Worm (Caenorhabditis elegans): ENCODE data around the gene F36H5.4.

Gene F36H5.4

DNA sequence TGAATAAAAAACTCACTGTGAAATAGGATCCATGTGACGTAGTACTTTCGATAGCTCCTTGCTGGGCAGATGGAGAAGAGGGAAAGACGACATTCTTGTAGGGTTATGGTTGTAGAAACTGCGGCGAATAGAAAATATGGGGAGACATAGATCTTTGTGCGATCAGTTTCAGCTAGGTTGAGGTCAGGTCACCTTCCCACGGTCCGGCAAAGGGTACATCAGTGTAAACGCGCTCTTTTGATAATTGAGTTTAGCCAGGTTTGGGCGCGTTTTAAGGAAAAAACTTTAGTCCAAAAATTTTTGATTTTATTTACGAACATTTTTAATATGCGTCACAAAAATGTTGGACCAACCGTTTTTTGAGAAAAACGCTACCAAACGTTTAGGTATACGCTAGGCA is 5.6 kb upstream of the F36H5.4 start, which contains the start of gene F36H5.17:
Gene F36H5.17 (minus strand): TSS at position 101 of the 400 bp plus-strand sequence.
- TF ChIP-seq ets-5 (GFP tag; IDR thresholded peaks at IDR 0.05) (no peak), snpc-4 (tag; optimal IDR thresholded peaks at IDR 0.05) (no peak), ztf-4 (tag; optimal IDR thresholded peaks at IDR 0.05) (no peak), nhr-47 (tag; optimal IDR thresholded peaks at IDR 0.05) (no peak), nhr-90 (tag; optimal IDR thresholded peaks at IDR 0.05; ENCODE audit: poor library complexity) (no peak), fos-1 (tag; optimal IDR thresholded peaks at IDR 0.05) (no peak), pax-3 (tag; optimal IDR thresholded peaks at IDR 0.05) (no peak), rnt-1 (tag; optimal IDR thresholded peaks at IDR 0.05) (no peak), C04F5.9 (tag; optimal IDR thresholded peaks at IDR 0.05) (no peak), sptf-1 (tag; optimal IDR thresholded peaks at IDR 0.05) (no peak)

DNA sequence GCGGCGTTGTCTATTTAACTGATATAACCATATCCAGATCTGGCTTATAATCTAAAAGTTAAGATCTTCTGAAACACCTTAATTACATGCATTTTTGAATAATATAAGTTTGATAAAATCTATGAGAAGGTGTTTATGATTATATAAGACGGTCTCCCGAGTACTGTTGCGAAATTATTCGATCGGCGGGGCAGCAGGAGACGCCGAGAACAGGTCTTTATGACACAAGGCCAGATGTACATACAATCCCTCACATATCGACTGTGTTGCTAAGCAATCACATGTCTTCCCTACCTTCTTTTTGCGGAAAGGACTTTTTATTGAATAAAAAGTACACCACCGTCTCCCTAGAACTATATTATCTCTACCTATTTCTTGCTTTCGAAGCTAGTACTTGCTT is 5.1 kb upstream of the F36H5.4 start, which contains the start of gene fbxb-53:
Gene fbxb-53 (plus strand): TSS at position 301 of the 400 bp plus-strand sequence.
- TF ChIP-seq nhr-12 (tag; optimal IDR thresholded peaks at IDR 0.05) (no peak), lir-3 (tag; optimal IDR thresholded peaks at IDR 0.05; ENCODE audit: poor library complexity) (no peak), tbx-2 (tag; optimal IDR thresholded peaks at IDR 0.05) (no peak), sup-37 (GFP tag; optimal IDR thresholded peaks at IDR 0.05) (no peak), ceh-88 (GFP tag; IDR thresholded peaks at IDR 0.05) (no peak), rnt-1 (tag; optimal IDR thresholded peaks at IDR 0.05) (no peak), fkh-8 (tag; optimal IDR thresholded peaks at IDR 0.05) (no peak), tlp-1 (tag; optimal IDR thresholded peaks at IDR 0.05) (no peak), pqm-1 (tag; optimal IDR thresholded peaks at IDR 0.05) (no peak), lin-14 (GFP tag; optimal IDR thresholded peaks at IDR 0.05) (no peak)

DNA sequence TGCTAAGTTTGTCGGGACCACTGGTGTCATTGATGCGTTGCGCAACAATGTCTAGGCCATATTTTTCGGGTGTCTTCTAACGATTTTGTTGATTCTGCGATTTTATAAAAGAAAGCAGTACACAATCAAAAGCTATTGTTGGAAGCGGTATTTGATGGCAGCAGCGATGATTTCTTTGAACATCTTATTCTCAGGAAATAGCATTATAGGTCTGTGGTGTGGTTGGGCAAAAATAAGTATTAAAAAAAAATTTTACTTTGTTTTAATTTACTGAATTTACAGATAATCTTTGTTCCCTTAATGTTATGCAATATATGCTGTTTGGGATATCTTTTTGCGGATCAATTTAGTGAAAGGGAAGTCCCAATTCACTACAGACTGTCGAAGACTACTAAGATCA is 4.6 kb upstream of the F36H5.4 start, which contains the start of gene F36H5.10:
Gene F36H5.10 (plus strand): TSS at position 301 of the 400 bp plus-strand sequence.
- TF ChIP-seq lsy-2 (tag; optimal IDR thresholded peaks at IDR 0.05) (no peak), ceh-88 (GFP tag; IDR thresholded peaks at IDR 0.05) (no peak), nhr-47 (tag; optimal IDR thresholded peaks at IDR 0.05) (no peak), egl-13 (tag; optimal IDR thresholded peaks at IDR 0.05) (no peak), snu-23 (GFP tag; optimal IDR thresholded peaks at IDR 0.05) (no peak), C34B4.2 (tag; optimal IDR thresholded peaks at IDR 0.05) (no peak), ceh-8 (GFP tag; optimal IDR thresholded peaks at IDR 0.05) (no peak)

DNA sequence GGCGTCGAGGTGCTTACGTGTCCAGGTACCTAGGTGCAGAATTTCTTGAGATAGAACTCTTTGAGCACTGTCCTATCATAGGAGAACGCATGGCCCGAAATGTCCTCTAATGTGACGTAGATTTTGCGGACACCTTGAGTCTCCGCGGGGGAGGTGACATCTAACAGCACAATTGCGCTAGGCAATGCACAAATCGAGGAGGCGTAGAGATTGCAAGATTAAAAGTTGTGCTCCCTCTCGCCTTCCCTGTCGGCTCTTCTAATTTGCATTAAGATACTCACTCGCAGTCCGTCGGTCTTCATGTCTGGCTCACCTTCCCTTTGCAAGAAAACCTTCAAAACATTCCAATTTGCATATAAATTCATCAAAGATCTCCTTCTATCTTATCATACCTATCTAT is 2.1 kb upstream of the F36H5.4 start, which contains the start of gene F36H5.18:
Gene F36H5.18 (plus strand): TSS at position 301 of the 400 bp plus-strand sequence.
- TF ChIP-seq efl-3 (GFP tag; optimal IDR thresholded peaks at IDR 0.05) (no peak), F16B12.6 (tag; optimal IDR thresholded peaks at IDR 0.05) (no peak), nhr-237 (tag; optimal IDR thresholded peaks at IDR 0.05) (no peak)

DNA sequence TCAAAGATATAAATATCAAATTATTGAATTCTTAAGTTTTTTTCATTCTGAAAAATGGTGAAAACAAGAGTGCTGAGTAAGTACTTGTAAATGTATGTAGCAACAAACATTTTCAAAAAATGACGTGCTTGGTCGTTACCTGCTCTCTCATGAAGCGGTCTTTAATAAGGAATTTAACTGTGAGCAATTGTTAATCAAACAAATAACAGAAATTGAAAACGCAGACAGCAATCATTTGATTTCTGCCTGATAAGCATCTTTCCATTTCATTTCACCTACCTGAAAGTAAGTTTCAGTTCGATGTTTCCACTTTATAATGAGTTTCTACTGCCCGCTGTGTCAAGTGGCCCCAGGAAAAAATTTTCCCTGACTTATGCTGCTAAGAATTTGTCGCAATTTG is 1.4 kb downstream of the F36H5.4 start, which contains the start of gene math-28:
Gene math-28 (plus strand): TSS at position 301 of the 400 bp plus-strand sequence.
- TF ChIP-seq nhr-47 (tag; optimal IDR thresholded peaks at IDR 0.05) (no peak), unc-30 (tag; optimal IDR thresholded peaks at IDR 0.05) (no peak)

DNA sequence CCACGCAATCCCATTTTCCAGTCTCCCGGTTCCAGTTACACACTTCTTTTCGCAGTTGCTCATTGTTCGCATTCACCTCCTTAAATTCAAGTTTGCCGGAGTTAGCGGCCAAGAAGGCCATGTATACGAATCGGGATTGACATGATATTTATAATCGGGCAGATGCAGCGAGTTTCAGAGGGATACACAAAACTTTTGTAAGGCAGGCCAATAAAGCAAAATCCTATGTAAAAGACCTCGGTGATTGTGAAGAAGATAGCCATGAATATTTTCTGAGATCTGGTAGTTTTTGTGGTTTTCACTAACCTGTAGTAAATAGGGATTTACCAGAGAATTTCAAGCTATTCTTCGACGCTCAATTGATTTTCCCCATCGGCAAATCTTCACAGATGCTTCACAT is 5.1 kb downstream of the F36H5.4 start:
- TF ChIP-seq unc-130 (tag; optimal IDR thresholded peaks at IDR 0.05) = no peak
- TF ChIP-seq mef-2 (tag; optimal IDR thresholded peaks at IDR 0.05) = no peak
- TF ChIP-seq rnt-1 (tag; optimal IDR thresholded peaks at IDR 0.05) = no peak
- no peak for TF ChIP-seq fkh-10 (GFP tag; optimal IDR thresholded peaks at IDR 0.05)
- no peak for TF ChIP-seq sup-37 (GFP tag; optimal IDR thresholded peaks at IDR 0.05)
- TF ChIP-seq nhr-20 (tag; optimal IDR thresholded peaks at IDR 0.05) = no peak
- TF ChIP-seq aly-2 (tag; optimal IDR thresholded peaks at IDR 0.05) = no peak
- TF ChIP-seq unc-98 (GFP tag; IDR thresholded peaks at IDR 0.05) = no peak

All from whole organism, L1 larva.